Worm (Caenorhabditis elegans): ENCODE results near the gene cank-26.

cank-26 gene

DNA sequence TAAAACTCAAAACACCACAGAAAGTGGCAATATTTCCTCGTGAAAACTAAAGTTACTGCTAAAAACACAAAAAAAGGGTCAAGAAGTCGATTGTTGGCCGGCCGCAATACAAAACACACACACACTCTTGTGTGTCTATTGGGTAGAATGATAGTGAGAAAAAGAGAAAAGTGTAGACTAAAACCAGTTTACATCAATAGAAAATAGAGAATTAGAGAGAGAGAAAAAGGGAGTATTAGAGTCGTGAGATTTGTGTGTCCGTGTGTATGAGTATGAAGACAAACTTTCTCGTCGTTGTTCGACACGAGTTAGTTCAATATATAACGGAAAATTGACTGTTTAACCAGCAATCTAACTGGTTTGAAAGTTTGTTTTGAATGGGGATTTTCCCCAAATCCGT lies 45.4 kb downstream of the cank-26 start (continued):
- TF ChIP-seq hlh-17 (GFP tag; optimal IDR thresholded peaks at IDR 0.05; ENCODE audit: borderline replicate concordance) (no peak), vab-15 (tag; optimal IDR thresholded peaks at IDR 0.05) (no peak), ztf-11 (tag; optimal IDR thresholded peaks at IDR 0.05) (no peak), nhr-76 (tag; optimal IDR thresholded peaks at IDR 0.05) (no peak), irx-1 (tag; optimal IDR thresholded peaks at IDR 0.05) (no peak), elt-2 (tag; optimal IDR thresholded peaks at IDR 0.05) (no peak), mab-9 (GFP tag; IDR thresholded peaks at IDR 0.05) (no peak), grh-1 (GFP tag; IDR thresholded peaks at IDR 0.05) (peak; percentile 85), nhr-85 (tag) (peak; percentile 58), nhr-71 (tag; optimal IDR thresholded peaks at IDR 0.05) (peak; percentile 60), skn-1 (tag; optimal IDR thresholded peaks at IDR 0.05) (peak; percentile 41), C34B4.2 (tag; optimal IDR thresholded peaks at IDR 0.05) (no peak), fos-1 (tag; optimal IDR thresholded peaks at IDR 0.05) (no peak), zag-1 (tag; optimal IDR thresholded peaks at IDR 0.05) (no peak), tlp-1 (tag; optimal IDR thresholded peaks at IDR 0.05) (no peak), nhr-47 (tag; optimal IDR thresholded peaks at IDR 0.05) (no peak), C04F5.9 (tag; optimal IDR thresholded peaks at IDR 0.05) (no peak), unc-30 (tag; optimal IDR thresholded peaks at IDR 0.05) (no peak), dsc-1 (tag; optimal IDR thresholded peaks at IDR 0.05) (no peak), sptf-1 (tag; optimal IDR thresholded peaks at IDR 0.05) (no peak), nhr-20 (tag; optimal IDR thresholded peaks at IDR 0.05) (peak; percentile 61), mef-2 (tag; optimal IDR thresholded peaks at IDR 0.05) (no peak), nhr-77 (tag; optimal IDR thresholded peaks at IDR 0.05) (peak; percentile 33), ceh-63 (GFP tag; optimal IDR thresholded peaks at IDR 0.05) (no peak), alr-1 (tag; optimal IDR thresholded peaks at IDR 0.05; ENCODE audit: borderline replicate concordance) (no peak), lin-15B (tag; optimal IDR thresholded peaks at IDR 0.05) (no peak), ceh-8 (GFP tag; optimal IDR thresholded peaks at IDR 0.05) (no peak), pag-3 (tag; optimal IDR thresholded peaks at IDR 0.05; ENCODE audit: borderline replicate concordance, insufficient read depth) (no peak), xbp-1 (tag; optimal IDR thresholded peaks at IDR 0.05) (no peak), hlh-4 (tag; optimal IDR thresholded peaks at IDR 0.05) (no peak), nhr-11 (tag; optimal IDR thresholded peaks at IDR 0.05) (no peak), unc-130 (tag; optimal IDR thresholded peaks at IDR 0.05) (no peak), lin-13 (GFP tag; optimal IDR thresholded peaks at IDR 0.05) (no peak), sox-4 (tag; optimal IDR thresholded peaks at IDR 0.05) (no peak), unc-62 (GFP tag; optimal IDR thresholded peaks at IDR 0.05) (no peak), ceh-82 (tag; optimal IDR thresholded peaks at IDR 0.05) (peak in 1 of 3 experiments; percentile 6)

DNA sequence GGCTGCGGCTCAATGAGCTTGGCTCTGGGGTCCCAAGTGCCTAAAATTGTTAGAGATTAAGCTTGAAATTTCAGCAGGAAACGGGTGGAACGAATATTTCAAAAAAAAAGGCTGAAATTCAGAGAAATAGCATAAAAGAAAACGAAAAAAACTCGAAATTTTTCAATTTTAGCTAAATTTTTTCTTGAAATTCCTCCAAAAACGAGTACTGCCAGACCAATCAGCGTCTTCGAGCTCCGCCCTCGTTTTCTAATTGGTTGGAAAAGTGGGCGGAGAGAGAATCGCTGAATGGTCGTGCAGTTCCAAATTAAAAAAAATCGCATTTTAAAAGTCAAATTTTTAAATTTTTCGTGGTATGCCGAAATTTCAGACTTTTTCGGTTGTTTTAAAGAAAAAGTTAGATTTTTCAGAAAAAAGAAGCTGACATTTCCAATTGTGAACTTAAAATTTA lies 46.9 kb downstream of the cank-26 start, which contains the start of gene plpp-1.1:
Gene plpp-1.1 (minus strand): TSS at position 51 of the 451 bp plus-strand sequence.
- no peak for TF ChIP-seq ztf-4 (tag; optimal IDR thresholded peaks at IDR 0.05)
- no peak for TF ChIP-seq C04F5.9 (tag; optimal IDR thresholded peaks at IDR 0.05)
- TF ChIP-seq egl-13 (tag; optimal IDR thresholded peaks at IDR 0.05), result no peak
- TF ChIP-seq fkh-8 (tag; optimal IDR thresholded peaks at IDR 0.05), result no peak
- no peak for TF ChIP-seq pqm-1 (tag; optimal IDR thresholded peaks at IDR 0.05)
- TF ChIP-seq alr-1 (tag; optimal IDR thresholded peaks at IDR 0.05; ENCODE audit: borderline replicate concordance), result no peak
- TF ChIP-seq ama-1 (optimal IDR thresholded peaks at IDR 0.05), result no peak
- TF ChIP-seq nhr-77 (tag; optimal IDR thresholded peaks at IDR 0.05), result no peak
- TF ChIP-seq lsy-2 (tag; optimal IDR thresholded peaks at IDR 0.05), result no peak
- no peak for TF ChIP-seq C34B4.2 (tag; optimal IDR thresholded peaks at IDR 0.05)
- no peak for TF ChIP-seq fos-1 (tag; optimal IDR thresholded peaks at IDR 0.05)
- no peak for TF ChIP-seq unc-130 (tag; optimal IDR thresholded peaks at IDR 0.05)
- no peak for TF ChIP-seq nhr-28 (tag; optimal IDR thresholded peaks at IDR 0.05)
- no peak for TF ChIP-seq ceh-63 (GFP tag; optimal IDR thresholded peaks at IDR 0.05)
- no peak for TF ChIP-seq pag-3 (tag; optimal IDR thresholded peaks at IDR 0.05; ENCODE audit: borderline replicate concordance, insufficient read depth)
- no peak for TF ChIP-seq ces-1 (GFP tag; optimal IDR thresholded peaks at IDR 0.05)
- TF ChIP-seq zag-1 (tag; optimal IDR thresholded peaks at IDR 0.05), result no peak
- no peak for TF ChIP-seq nhr-47 (tag; optimal IDR thresholded peaks at IDR 0.05)
- TF ChIP-seq nhr-237 (tag; optimal IDR thresholded peaks at IDR 0.05), result no peak
